Worm (Caenorhabditis elegans) whole organism, dauer: ENCODE data around the gene acs-19.

Experiments used
- unc-62 ChIP-seq: sonication (generic microtip); optimal IDR thresholded peaks from 2 replicates; lab custom pipeline; 2017; ENCODE audit warnings: missing biosample characterization, missing genetic modification reagents, missing genetic modification characterization

acs-19 gene

ce11 chrIII:3867378-3867904, 3.2 kb downstream of the acs-19 start, which contains the start of gene rpl-3:
TSS of gene rpl-3 (plus strand) at chrIII:3867854.
- TF ChIP-seq unc-62, result peak; percentile 79

- TF ChIP-seq unc-62, result no peak
Observed at ce11 chrIII:3867937-3868929, 3.9 kb downstream of the acs-19 start.

- no peak for TF ChIP-seq unc-62
Observed at ce11 chrIII:3869292-3869781, 5.0 kb downstream of the acs-19 start.

- no peak for TF ChIP-seq unc-62
Observed at ce11 chrIII:3871763-3872486, 7.6 kb downstream of the acs-19 start.

- TF ChIP-seq unc-62, result no peak
Observed at ce11 chrIII:3872978-3873377, 8.7 kb downstream of the acs-19 start.

ce11 chrIII:3873424-3873823, 9.1 kb downstream of the acs-19 start:
- no peak for TF ChIP-seq unc-62

ce11 chrIII:3874492-3874891, 10.2 kb downstream of the acs-19 start:
- TF ChIP-seq unc-62, result no peak

ce11 chrIII:3874895-3875294, 10.6 kb downstream of the acs-19 start:
- TF ChIP-seq unc-62, result no peak

- no peak for TF ChIP-seq unc-62
Observed at ce11 chrIII:3875608-3876007, 11.3 kb downstream of the acs-19 start.

- TF ChIP-seq unc-62, result no peak
Observed at ce11 chrIII:3876197-3876897, 12.1 kb downstream of the acs-19 start.

ce11 chrIII:3878986-3879756, 14.9 kb downstream of the acs-19 start:
- no peak for TF ChIP-seq unc-62

- TF ChIP-seq unc-62, result no peak
Observed at ce11 chrIII:3883146-3883545, 18.9 kb downstream of the acs-19 start.

ce11 chrIII:3887586-3887985, 23.3 kb downstream of the acs-19 start:
- no peak for TF ChIP-seq unc-62

ce11 chrIII:3889896-3890295, 25.6 kb downstream of the acs-19 start:
- no peak for TF ChIP-seq unc-62

- no peak for TF ChIP-seq unc-62
Observed at ce11 chrIII:3893992-3894391, 29.7 kb downstream of the acs-19 start.

ce11 chrIII:3898354-3898753, 34.1 kb downstream of the acs-19 start:
- TF ChIP-seq unc-62, result no peak
